Worm (Caenorhabditis elegans) whole organism, L2 larva: ENCODE measurements around the gene B0334.13.

ENCODE experiments used
- F13H6.1 ChIP-seq: sonication (generic microtip); optimal IDR thresholded peaks from 2 replicates; lab custom pipeline; 2016; ENCODE audit warnings: missing genetic modification characterization, missing compliant biosample characterization
- ZK546.5 ChIP-seq: sonication (generic microtip); optimal IDR thresholded peaks from 2 replicates; lab custom pipeline; 2017; ENCODE audit warnings: missing biosample characterization, missing genetic modification characterization
- alr-1 ChIP-seq: fragments of 150-350 bp; optimal IDR thresholded peaks from 2 replicates; lab custom pipeline; 2014; ENCODE audit warnings: missing biosample characterization, missing genetic modification characterization
- crh-2 ChIP-seq: sonication (generic microtip); optimal IDR thresholded peaks from 2 replicates; lab custom pipeline; 2017; ENCODE audit warnings: missing biosample characterization, missing genetic modification characterization
- lin-13 ChIP-seq: fragments of 150-350 bp; optimal IDR thresholded peaks from 2 replicates; lab custom pipeline; 2014; ENCODE audit warnings: missing biosample characterization, missing genetic modification reagents, missing genetic modification characterization
- mdl-1 ChIP-seq, 2 experiments: fragments of 150-350 bp in 1 of 2; sonication (generic microtip) in 1 of 2; optimal IDR thresholded peaks; 2 replicates each; lab custom pipeline; 2017; ENCODE audit warnings: missing biosample characterization in 2 of 2, missing genetic modification characterization in 2 of 2
- nhr-237 ChIP-seq: fragments of 150-350 bp; optimal IDR thresholded peaks from 2 replicates; lab custom pipeline; 2014; ENCODE audit warnings: missing biosample characterization, missing genetic modification characterization
- skn-1 ChIP-seq: sonication (generic microtip); optimal IDR thresholded peaks from 2 replicates; lab custom pipeline; 2017; ENCODE audit warnings: missing biosample characterization, missing genetic modification characterization
- unc-62 ChIP-seq: fragments of 150-350 bp; optimal IDR thresholded peaks from 2 replicates; lab custom pipeline; 2014; ENCODE audit warnings: missing biosample characterization, missing genetic modification reagents, missing genetic modification characterization

- TF ChIP-seq lin-13 (GFP tag; lab: Kevin White, UChicago) (no peak), mdl-1 (tag; optimal IDR thresholded peaks at IDR 0.05; lab: Kevin White, UChicago) (no peak), ZK546.5 (tag; lab: Kevin White, UChicago) (no peak), crh-2 (tag; lab: Kevin White, UChicago) (no peak), alr-1 (tag; lab: Kevin White, UChicago) (no peak), F13H6.1 (tag; lab: Kevin White, UChicago) (no peak), skn-1 (tag; lab: Kevin White, UChicago) (no peak), nhr-237 (no peak), unc-62 (GFP tag; lab: Kevin White, UChicago) (no peak)
These were observed 20.6 kb upstream of the B0334.13 start, which contains the start of gene klp-17 for ce11 chrII:11467541-11467940.
